Worm (Caenorhabditis elegans) whole organism, L4/young adult: ENCODE results near the gene dop-4.

Experiments
- W03F9.2 ChIP-seq: fragments of 150-350 bp; optimal IDR thresholded peaks from 2 replicates; lab custom pipeline; 2014; ENCODE audit warnings: missing biosample characterization, missing genetic modification characterization
- him-1 ChIP-seq: sonication (generic microtip); optimal IDR thresholded peaks from 2 replicates; lab custom pipeline; 2016; ENCODE audit warnings: missing genotype, missing genetic modification reagents, missing genetic modification characterization, missing compliant biosample characterization

ce11 chrX:1337834-1338233, 42.8 kb downstream of the dop-4 start:
- TF ChIP-seq him-1, result no peak
- TF ChIP-seq W03F9.2 (tag; lab: Kevin White, UChicago), result no peak
